Fruit fly (Drosophila melanogaster) whole organism, embryonic: ENCODE measurements around the gene gro.

ENCODE experiments used
- Awh ChIP-seq: fragments of 200-800 bp; sonication (Bioruptor generic); IDR thresholded peaks from 2 replicates; pipeline ENCODE4, ENCODE4 v1.3.6; 2022; ENCODE audit warnings: missing biosample characterization, missing genetic modification characterization
- Bteb2 ChIP-seq: fragments of 200-800 bp; sonication (Bioruptor generic); optimal IDR thresholded peaks from 2 replicates; lab custom pipeline; 2016; ENCODE audit warnings: missing biosample characterization, missing genetic modification characterization
- CG10267 ChIP-seq: fragments of 200-800 bp; sonication (Bioruptor generic); optimal IDR thresholded peaks from 2 replicates; lab custom pipeline; 2018; ENCODE audit warnings: missing biosample characterization, mild to moderate bottlenecking, missing genetic modification characterization, moderate library complexity
- CG10979 ChIP-seq: fragments of 200-800 bp; sonication (Bioruptor generic); optimal IDR thresholded peaks from 2 replicates; lab custom pipeline; 2018; ENCODE audit warnings: missing biosample characterization, mild to moderate bottlenecking, missing genetic modification characterization, moderate library complexity
- CG11560 ChIP-seq: fragments of 200-800 bp; sonication (Bioruptor generic); IDR thresholded peaks from 3 replicates; pipeline ENCODE4 v1.3.6; 2022; ENCODE audit warnings: missing biosample characterization, missing genetic modification characterization
- CG11696 ChIP-seq: fragments of 200-800 bp; sonication (Bioruptor generic); IDR thresholded peaks from 2 replicates; pipeline ENCODE4 v1.3.6; 2022; ENCODE audit warnings: missing biosample characterization, missing genetic modification characterization
- CG13624 ChIP-seq: fragments of 200-800 bp; sonication (Bioruptor generic); optimal IDR thresholded peaks from 2 replicates; lab custom pipeline; 2016; ENCODE audit warnings: missing biosample characterization, missing genetic modification characterization
- CG13894 ChIP-seq: fragments of 200-800 bp; sonication (Bioruptor generic); optimal IDR thresholded peaks from 3 replicates; lab custom pipeline; 2018; ENCODE audit warnings: missing biosample characterization, mild to moderate bottlenecking, missing genetic modification characterization, moderate library complexity
- CG1603 ChIP-seq: fragments of 200-800 bp; sonication (Bioruptor generic); optimal IDR thresholded peaks from 2 replicates; lab custom pipeline; 2019; ENCODE audit warnings: missing biosample characterization, mild to moderate bottlenecking, missing genetic modification characterization, moderate library complexity
- CG17912 ChIP-seq: fragments of 200-800 bp; sonication (Bioruptor generic); optimal IDR thresholded peaks from 2 replicates; lab custom pipeline; 2018; ENCODE audit warnings: missing biosample characterization, mild to moderate bottlenecking, missing genetic modification characterization
- CG18011 ChIP-seq: fragments of 200-800 bp; sonication (Bioruptor generic); optimal IDR thresholded peaks from 2 replicates; lab custom pipeline; 2017; ENCODE audit warnings: missing biosample characterization, missing genetic modification characterization, mild to moderate bottlenecking, moderate library complexity, missing genotype
- CG18476 ChIP-seq: fragments of 200-800 bp; sonication (Bioruptor generic); optimal IDR thresholded peaks from 2 replicates; lab custom pipeline; 2016; ENCODE audit warnings: missing biosample characterization, mild to moderate bottlenecking, missing genetic modification characterization
- CG30431 ChIP-seq: fragments of 200-800 bp; sonication (Bioruptor generic); optimal IDR thresholded peaks from 2 replicates; lab custom pipeline; 2017; ENCODE audit warnings: missing biosample characterization, missing genetic modification characterization
- CG3847 ChIP-seq: fragments of 200-800 bp; sonication (Bioruptor generic); IDR thresholded peaks from 2 replicates; pipeline ENCODE4 v1.3.6; 2022; ENCODE audit warnings: missing biosample characterization, missing genetic modification characterization
- CG7786 ChIP-seq: fragments of 200-800 bp; sonication (Bioruptor generic); optimal IDR thresholded peaks from 2 replicates; lab custom pipeline; 2016; ENCODE audit warnings: missing biosample characterization, missing genetic modification characterization
- CG8359 ChIP-seq: fragments of 200-800 bp; sonication (Bioruptor generic); optimal IDR thresholded peaks from 2 replicates; lab custom pipeline; 2017; ENCODE audit warnings: missing biosample characterization, mild to moderate bottlenecking, missing genetic modification characterization, borderline replicate concordance
- CG8478 ChIP-seq: fragments of >200 bp; optimal IDR thresholded peaks from 2 replicates; lab custom pipeline; 2018
- CG9437 ChIP-seq: fragments of 200-800 bp; sonication (Bioruptor generic); optimal IDR thresholded peaks from 2 replicates; lab custom pipeline; 2018; ENCODE audit warnings: missing biosample characterization, mild to moderate bottlenecking, missing genetic modification characterization
- CHES-1-like ChIP-seq: fragments of 200-800 bp; sonication (Bioruptor generic); optimal IDR thresholded peaks from 2 replicates; lab custom pipeline; 2016; ENCODE audit warnings: missing biosample characterization, missing genetic modification characterization
- Dad ChIP-seq: fragments of 200-800 bp; sonication (Bioruptor generic); optimal IDR thresholded peaks from 3 replicates; lab custom pipeline; 2016; ENCODE audit warnings: missing biosample characterization, missing genetic modification characterization
- Dek ChIP-seq: fragments of 200-800 bp; sonication (Bioruptor generic); optimal IDR thresholded peaks from 3 replicates; lab custom pipeline; 2019; ENCODE audit warnings: missing biosample characterization, mild to moderate bottlenecking, missing genetic modification characterization, moderate library complexity
- Dref ChIP-seq: fragments of 200-800 bp; sonication (Bioruptor generic); IDR thresholded peaks from 2 replicates; pipeline ENCODE4 v1.3.6; 2022; ENCODE audit warnings: missing biosample characterization, missing genetic modification characterization
- HLHmδ ChIP-seq: fragments of 200-800 bp; sonication (Bioruptor generic); optimal IDR thresholded peaks from 2 replicates; lab custom pipeline; 2018; ENCODE audit warnings: missing biosample characterization, mild to moderate bottlenecking, missing genetic modification characterization, moderate library complexity
- Hr3 ChIP-seq: fragments of 200-800 bp; sonication (Bioruptor generic); optimal IDR thresholded peaks from 3 replicates; lab custom pipeline; 2016; ENCODE audit warnings: missing biosample characterization, missing genetic modification characterization
- Kr ChIP-seq: fragments of 200-800 bp; sonication (Bioruptor generic); optimal IDR thresholded peaks from 2 replicates; lab custom pipeline; 2017; ENCODE audit warnings: missing biosample characterization, mild to moderate bottlenecking, missing genetic modification characterization
- MBD-R2 ChIP-seq: fragments of 200-800 bp; sonication (Bioruptor generic); IDR thresholded peaks from 2 replicates; pipeline ENCODE4 v1.3.6; 2022; ENCODE audit warnings: missing biosample characterization, missing genetic modification characterization
- MESR4 ChIP-seq: fragments of 200-800 bp; sonication (Bioruptor generic); optimal IDR thresholded peaks from 2 replicates; lab custom pipeline; 2018; ENCODE audit warnings: missing biosample characterization, mild to moderate bottlenecking, missing genetic modification characterization, moderate library complexity
- ab ChIP-seq: fragments of 200-800 bp; sonication (Bioruptor generic); optimal IDR thresholded peaks from 2 replicates; lab custom pipeline; 2016; ENCODE audit warnings: missing biosample characterization, missing genetic modification characterization
- ac ChIP-seq: fragments of 200-800 bp; sonication (Bioruptor generic); optimal IDR thresholded peaks from 3 replicates; lab custom pipeline; 2017; ENCODE audit warnings: missing biosample characterization, mild to moderate bottlenecking, missing genetic modification characterization
- ato ChIP-seq: fragments of 200-800 bp; sonication (Bioruptor generic); IDR thresholded peaks from 2 replicates; pipeline ENCODE4 v1.3.6; 2022; ENCODE audit warnings: missing biosample characterization, missing genetic modification characterization; ENCODE audit not compliant: partially characterized antibody
- chn ChIP-seq: fragments of 200-800 bp; sonication (Bioruptor generic); optimal IDR thresholded peaks from 2 replicates; lab custom pipeline; 2016; ENCODE audit warnings: missing biosample characterization, missing genetic modification characterization
- corto ChIP-seq: fragments of 200-800 bp; sonication (Bioruptor generic); optimal IDR thresholded peaks from 2 replicates; lab custom pipeline; 2016; ENCODE audit warnings: missing biosample characterization, mild to moderate bottlenecking, missing genetic modification characterization, moderate library complexity
- cwo ChIP-seq: fragments of 200-800 bp; sonication (Bioruptor generic); optimal IDR thresholded peaks from 3 replicates; lab custom pipeline; 2017; ENCODE audit warnings: missing biosample characterization, missing genetic modification characterization, mild to moderate bottlenecking, moderate library complexity, missing genetic modification reagents
- danr ChIP-seq: fragments of 200-800 bp; sonication (Bioruptor generic); IDR thresholded peaks from 2 replicates; pipeline ENCODE4 v1.3.6; 2022; ENCODE audit warnings: missing biosample characterization, missing genetic modification characterization
- gfzf ChIP-seq: fragments of 200-800 bp; sonication (Bioruptor generic); optimal IDR thresholded peaks from 2 replicates; lab custom pipeline; 2016; ENCODE audit warnings: missing biosample characterization, mild to moderate bottlenecking, missing genetic modification characterization, moderate library complexity
- hth ChIP-seq: fragments of >200 bp; optimal IDR thresholded peaks from 2 replicates; lab custom pipeline; 2017; ENCODE audit warnings: inconsistent platforms
- jing ChIP-seq: fragments of 200-800 bp; sonication (Bioruptor generic); optimal IDR thresholded peaks from 2 replicates; lab custom pipeline; 2018; ENCODE audit warnings: missing biosample characterization, mild to moderate bottlenecking, missing genetic modification characterization
- mam ChIP-seq: fragments of 200-800 bp; sonication (Bioruptor generic); optimal IDR thresholded peaks from 3 replicates; lab custom pipeline; 2016; ENCODE audit warnings: missing biosample characterization, missing genetic modification characterization
- nerfin-1 ChIP-seq: fragments of 200-800 bp; sonication (Bioruptor generic); optimal IDR thresholded peaks from 3 replicates; lab custom pipeline; 2019; ENCODE audit warnings: missing biosample characterization, mild to moderate bottlenecking, missing genetic modification characterization, moderate library complexity
- nom ChIP-seq: fragments of 200-800 bp; sonication (Bioruptor generic); optimal IDR thresholded peaks from 2 replicates; lab custom pipeline; 2017; ENCODE audit warnings: missing biosample characterization, missing genetic modification characterization, mild to moderate bottlenecking, moderate library complexity, missing genetic modification reagents
- oc ChIP-seq: fragments of 200-800 bp; sonication (Bioruptor generic); optimal IDR thresholded peaks from 2 replicates; lab custom pipeline; 2018; ENCODE audit warnings: missing biosample characterization, mild to moderate bottlenecking, missing genetic modification characterization, moderate library complexity
- repo ChIP-seq: fragments of 200-800 bp; sonication (Bioruptor generic); optimal IDR thresholded peaks from 2 replicates; lab custom pipeline; 2016; ENCODE audit warnings: missing biosample characterization, missing genetic modification characterization
- sens-2 ChIP-seq: fragments of 200-800 bp; sonication (Bioruptor generic); IDR thresholded peaks from 2 replicates; pipeline ENCODE4 v1.3.6; 2022; ENCODE audit warnings: missing biosample characterization, missing genetic modification characterization
- seq ChIP-seq: fragments of 200-800 bp; sonication (Bioruptor generic); IDR thresholded peaks from 2 replicates; pipeline ENCODE4 v1.3.6; 2022; ENCODE audit warnings: missing biosample characterization, missing genetic modification characterization
- sna ChIP-seq: fragments of 200-800 bp; sonication (Bioruptor generic); IDR thresholded peaks from 2 replicates; pipeline ENCODE4 v1.3.6; 2022; ENCODE audit warnings: missing biosample characterization, missing genetic modification characterization; ENCODE audit not compliant: partially characterized antibody
- unc-4 ChIP-seq: fragments of 200-800 bp; sonication (Bioruptor generic); IDR thresholded peaks from 2 replicates; pipeline ENCODE4 v1.3.6; 2022; ENCODE audit warnings: missing biosample characterization, missing genetic modification characterization; ENCODE audit not compliant: partially characterized antibody
- usp ChIP-seq: fragments of >200 bp; optimal IDR thresholded peaks from 2 replicates; lab custom pipeline; 2017; ENCODE audit warnings: missing biosample characterization, missing genetic modification characterization
- wek ChIP-seq: fragments of 200-800 bp; sonication (Bioruptor generic); optimal IDR thresholded peaks from 3 replicates; lab custom pipeline; 2018; ENCODE audit warnings: missing biosample characterization, mild to moderate bottlenecking, missing genetic modification characterization, moderate library complexity

Gene gro

DNA sequence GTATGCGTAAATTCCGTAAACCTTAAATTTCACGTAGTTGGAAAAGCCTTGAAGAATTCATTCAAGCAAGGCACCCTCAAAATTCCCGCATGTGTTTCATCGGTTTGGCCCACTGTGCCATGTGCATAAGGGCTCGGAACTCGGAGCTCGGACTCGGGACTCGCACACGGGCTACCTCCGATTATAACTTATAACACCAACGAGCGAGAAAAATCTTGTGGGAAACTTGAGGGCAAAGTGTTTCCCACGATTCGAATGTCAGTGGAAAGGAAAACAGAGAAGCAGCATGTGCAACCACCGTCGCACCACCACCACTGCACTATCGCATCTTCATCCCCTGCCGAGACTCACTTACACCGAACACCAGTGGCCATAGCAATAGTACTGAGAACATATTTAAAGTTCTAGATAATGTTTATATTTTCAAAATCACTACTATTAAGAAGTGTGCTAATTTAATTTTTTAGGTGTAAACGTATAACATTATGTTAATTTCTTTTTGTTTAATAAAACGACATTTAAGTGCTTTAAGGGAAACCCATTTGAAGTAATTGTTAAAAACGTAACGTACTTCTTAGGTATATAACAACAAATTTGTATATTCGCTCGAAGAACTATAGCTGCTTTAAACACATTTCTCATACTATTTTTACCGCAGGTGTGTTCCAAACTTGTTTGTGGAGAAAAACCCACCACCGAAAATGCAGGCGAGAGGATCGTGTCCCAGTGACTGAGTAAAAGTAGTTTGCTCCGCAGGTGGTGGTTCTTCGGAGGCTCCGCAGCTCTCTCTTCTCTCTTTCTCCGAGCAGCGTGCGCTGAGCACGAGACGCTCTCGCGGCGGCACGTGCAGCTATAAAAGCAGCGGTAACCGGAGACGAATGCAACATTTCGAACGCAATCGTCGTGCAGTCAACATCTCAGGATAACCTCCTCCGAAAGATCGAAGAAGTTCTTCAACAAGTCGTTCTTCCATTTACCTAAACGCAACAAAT lies 5.1 kb upstream of the gro start (continued):
- 0 out of 2 replicates have a peak, but pooled peaks have one; percentile 35 for TF ChIP-seq sens-2
- peak; percentile 99 for TF ChIP-seq CG10979 (tag; lab: Kevin White, UChicago)
- peak; percentile 75 for TF ChIP-seq corto (GFP tag; lab: Kevin White, UChicago)
- no peak; the same call in 1 of the 2 replicates for TF ChIP-seq ato (GFP tag; lab: Robert Waterston, UW)
- peak; percentile 57 for TF ChIP-seq Dek (tag; lab: Kevin White, UChicago)
- peak; percentile 96 for TF ChIP-seq Kr (GFP tag; lab: Kevin White, UChicago)
- TF ChIP-seq CG3847 (GFP tag; lab: Robert Waterston, UW), result no peak
- TF ChIP-seq nom (GFP tag; lab: Kevin White, UChicago), result peak; percentile 90
- no peak for TF ChIP-seq CG11560
- no peak for TF ChIP-seq CG8478
- TF ChIP-seq Awh (GFP tag; lab: Robert Waterston, UW), result peak; percentile 69
- no peak for TF ChIP-seq repo (GFP tag; lab: Kevin White, UChicago)
- TF ChIP-seq CG13894 (tag; lab: Kevin White, UChicago), result no peak
- TF ChIP-seq MBD-R2 (GFP tag; lab: Robert Waterston, UW), result no peak
- TF ChIP-seq CG30431 (GFP tag; lab: Kevin White, UChicago), result peak; percentile 86
- peak; percentile 49 for TF ChIP-seq seq (GFP tag; lab: Robert Waterston, UW)
- TF ChIP-seq CG8359 (GFP tag; lab: Kevin White, UChicago), result peak; percentile 89
- TF ChIP-seq chn, result peak; percentile 78
- TF ChIP-seq HLHmδ (GFP tag; lab: Kevin White, UChicago), result peak; percentile 99
- TF ChIP-seq sna (GFP tag; lab: Robert Waterston, UW), result no peak
- no peak for TF ChIP-seq Dref
- TF ChIP-seq ab (GFP tag; lab: Kevin White, UChicago), result no peak
- TF ChIP-seq CG1603, result peak; percentile 70
- no peak for TF ChIP-seq CG18011 (GFP tag; lab: Kevin White, UChicago)
- peak; percentile 84 for TF ChIP-seq oc (tag; lab: Kevin White, UChicago)
- TF ChIP-seq Hr3 (GFP tag; lab: Kevin White, UChicago), result peak; percentile 83
- TF ChIP-seq Dad (GFP tag; lab: Kevin White, UChicago), result peak; percentile 62
- TF ChIP-seq wek (GFP tag; lab: Kevin White, UChicago), result peak; percentile 7
- no peak for TF ChIP-seq danr
- no peak for TF ChIP-seq unc-4 (GFP tag; lab: Robert Waterston, UW)
- TF ChIP-seq CG18476, result peak; percentile 87
- TF ChIP-seq mam (GFP tag; lab: Kevin White, UChicago), result peak; percentile 30
- no peak for TF ChIP-seq hth (lab: Kevin White, UChicago)
- no peak for TF ChIP-seq Bteb2
- no peak for TF ChIP-seq MESR4 (GFP tag; lab: Kevin White, UChicago)
- TF ChIP-seq cwo (GFP tag; lab: Kevin White, UChicago), result peak; percentile 62
- peak; percentile 94 for TF ChIP-seq ac
- TF ChIP-seq CG13624, result peak; percentile 24
- peak; percentile 98 for TF ChIP-seq CG11696 (GFP tag; lab: Robert Waterston, UW)
- TF ChIP-seq jing, result peak; percentile 55
- peak; percentile 7 for TF ChIP-seq CG7786 (GFP tag; lab: Kevin White, UChicago)
- TF ChIP-seq nerfin-1 (tag; lab: Kevin White, UChicago), result peak; percentile 94
- TF ChIP-seq CG10267, result peak; percentile 96
- no peak for TF ChIP-seq usp (GFP tag; lab: Kevin White, UChicago)
- TF ChIP-seq CG9437 (GFP tag; lab: Kevin White, UChicago), result peak; percentile 89
- TF ChIP-seq CHES-1-like (GFP tag; lab: Kevin White, UChicago), result peak; percentile 58
- TF ChIP-seq gfzf (GFP tag; lab: Kevin White, UChicago), result no peak
- no peak for TF ChIP-seq CG17912 (GFP tag; lab: Kevin White, UChicago)
